Worm (Caenorhabditis elegans): Measurements from ENCODE around the gene ceh-18.

- no peak for TF ChIP-seq nhr-12 (tag; optimal IDR thresholded peaks at IDR 0.05)
- no peak for TF ChIP-seq lin-39 (tag; optimal IDR thresholded peaks at IDR 0.05)
- no peak for TF ChIP-seq R02D3.7 (tag; optimal IDR thresholded peaks at IDR 0.05)
- no peak for TF ChIP-seq nhr-129 (tag; optimal IDR thresholded peaks at IDR 0.05)
These were observed 38.0 kb upstream of the ceh-18 start, which contains the start of gene F47F2.3 for ce11 chrX:3895577-3895976.
